Fruit fly (Drosophila melanogaster) whole organism, prepupa: ENCODE results near the gene CG13042.
A peak's percentile ranks its signal among the peaks of the same experiment; 100 is the strongest.

Experiments
- Blimp-1 ChIP-seq: fragments of 200-800 bp; sonication (Bioruptor generic); optimal IDR thresholded peaks from 3 replicates; lab custom pipeline; 2017; ENCODE audit warnings: missing biosample characterization, missing genetic modification characterization, mild to moderate bottlenecking, moderate library complexity, missing genetic modification reagents
- CG10669 ChIP-seq: fragments of 200-800 bp; sonication (Bioruptor generic); optimal IDR thresholded peaks from 3 replicates; lab custom pipeline; 2018; ENCODE audit warnings: missing biosample characterization, mild to moderate bottlenecking, missing genetic modification characterization, moderate library complexity
- CG11902 ChIP-seq: fragments of 200-800 bp; sonication (Bioruptor generic); optimal IDR thresholded peaks from 3 replicates; lab custom pipeline; 2016; ENCODE audit warnings: missing biosample characterization, missing genetic modification characterization
- CG15336 ChIP-seq: fragments of 200-800 bp; sonication (Bioruptor generic); IDR thresholded peaks from 2 replicates; pipeline ENCODE4 v1.3.6; 2022; ENCODE audit warnings: missing biosample characterization, missing genetic modification characterization
- CG1621 ChIP-seq: fragments of 200-800 bp; sonication (Bioruptor generic); optimal IDR thresholded peaks from 3 replicates; lab custom pipeline; 2018; ENCODE audit warnings: missing biosample characterization, mild to moderate bottlenecking, missing genetic modification characterization
- CG16779 ChIP-seq: fragments of 200-800 bp; sonication (Bioruptor generic); optimal IDR thresholded peaks from 3 replicates; lab custom pipeline; 2017; ENCODE audit warnings: missing biosample characterization, mild to moderate bottlenecking, missing genetic modification characterization
- CG3032 ChIP-seq: fragments of 200-800 bp; optimal IDR thresholded peaks from 2 replicates; lab custom pipeline; 2019; ENCODE audit warnings: missing biosample characterization, mild to moderate bottlenecking, missing genetic modification characterization, moderate library complexity
- CG31627 ChIP-seq: fragments of 200-800 bp; sonication (Bioruptor generic); optimal IDR thresholded peaks from 3 replicates; lab custom pipeline; 2016; ENCODE audit warnings: missing biosample characterization, missing genetic modification characterization
- CG34406 ChIP-seq: fragments of 200-800 bp; sonication (Bioruptor generic); optimal IDR thresholded peaks from 3 replicates; lab custom pipeline; 2016; ENCODE audit warnings: missing biosample characterization, missing genetic modification characterization
- CG3919 ChIP-seq: fragments of 200-800 bp; sonication (Bioruptor generic); optimal IDR thresholded peaks from 3 replicates; lab custom pipeline; 2016; ENCODE audit warnings: missing biosample characterization, missing genetic modification characterization
- CG6163 ChIP-seq: fragments of 200-800 bp; sonication (Bioruptor generic); IDR thresholded peaks from 3 replicates; pipeline ENCODE4 v1.3.6; 2022; ENCODE audit warnings: missing biosample characterization, missing genetic modification characterization
- CG6276 ChIP-seq: fragments of 200-800 bp; sonication (Bioruptor generic); optimal IDR thresholded peaks from 2 replicates; lab custom pipeline; 2017; ENCODE audit warnings: missing biosample characterization, mild to moderate bottlenecking, missing genetic modification characterization
- CG6792 ChIP-seq: fragments of 200-800 bp; sonication (Bioruptor generic); optimal IDR thresholded peaks from 3 replicates; lab custom pipeline; 2016; ENCODE audit warnings: missing biosample characterization, missing genetic modification characterization
- CG6808 ChIP-seq: fragments of 200-800 bp; sonication (Bioruptor generic); optimal IDR thresholded peaks from 3 replicates; lab custom pipeline; 2017; ENCODE audit warnings: missing biosample characterization, missing genetic modification characterization, mild to moderate bottlenecking, moderate library complexity, missing genetic modification reagents
- CG6854 ChIP-seq: fragments of 200-800 bp; sonication (Bioruptor generic); optimal IDR thresholded peaks from 2 replicates; lab custom pipeline; 2017; ENCODE audit warnings: missing biosample characterization, mild to moderate bottlenecking, missing genetic modification characterization
- CG8119 ChIP-seq: fragments of 200-800 bp; sonication (Bioruptor generic); IDR thresholded peaks from 3 replicates; pipeline ENCODE4 v1.3.6; 2022; ENCODE audit warnings: missing biosample characterization, missing genetic modification characterization
- CG8319 ChIP-seq: fragments of 200-800 bp; sonication (Bioruptor generic); optimal IDR thresholded peaks from 3 replicates; lab custom pipeline; 2016; ENCODE audit warnings: missing biosample characterization, missing genetic modification characterization
- Eip75B ChIP-seq: fragments of 200-800 bp; sonication (Bioruptor generic); optimal IDR thresholded peaks from 3 replicates; lab custom pipeline; 2016; ENCODE audit warnings: missing biosample characterization, missing genetic modification characterization
- Eip78C ChIP-seq: fragments of 200-800 bp; sonication (Bioruptor generic); peaks from one replicate; lab custom pipeline; 2016; ENCODE audit warnings: missing biosample characterization, missing genetic modification characterization
- Eip93F ChIP-seq: fragments of 200-800 bp; sonication (Bioruptor generic); optimal IDR thresholded peaks from 2 replicates; lab custom pipeline; 2016; ENCODE audit warnings: missing biosample characterization, mild to moderate bottlenecking, missing genetic modification characterization
- Ets96B ChIP-seq: fragments of 200-800 bp; optimal IDR thresholded peaks from 2 replicates; lab custom pipeline; 2019; ENCODE audit warnings: missing biosample characterization, mild to moderate bottlenecking, missing genetic modification characterization, moderate library complexity
- Hr4 ChIP-seq: fragments of 200-800 bp; sonication (Bioruptor generic); optimal IDR thresholded peaks from 3 replicates; lab custom pipeline; 2016; ENCODE audit warnings: missing biosample characterization, missing genetic modification characterization
- OdsH ChIP-seq: fragments of 200-800 bp; sonication (Bioruptor generic); optimal IDR thresholded peaks from 3 replicates; lab custom pipeline; 2016; ENCODE audit warnings: missing biosample characterization, missing genetic modification characterization
- Smox ChIP-seq: fragments of 200-800 bp; sonication (Bioruptor generic); optimal IDR thresholded peaks from 3 replicates; lab custom pipeline; 2016; ENCODE audit warnings: missing biosample characterization, missing genetic modification characterization
- Sox102F ChIP-seq: fragments of 200-800 bp; sonication (Bioruptor generic); optimal IDR thresholded peaks from 2 replicates; lab custom pipeline; 2016; ENCODE audit warnings: missing biosample characterization, mild to moderate bottlenecking, missing genetic modification characterization
- Sox14 ChIP-seq: fragments of 200-800 bp; sonication (Bioruptor generic); optimal IDR thresholded peaks from 3 replicates; lab custom pipeline; 2016; ENCODE audit warnings: missing biosample characterization, missing genetic modification characterization
- Sox15 ChIP-seq: fragments of 200-800 bp; sonication (Bioruptor generic); optimal IDR thresholded peaks from 3 replicates; lab custom pipeline; 2016; ENCODE audit warnings: missing biosample characterization, missing genetic modification characterization
- achi ChIP-seq: fragments of 200-800 bp; sonication (Bioruptor generic); optimal IDR thresholded peaks from 3 replicates; lab custom pipeline; 2016; ENCODE audit warnings: missing biosample characterization, missing genetic modification characterization
- acj6 ChIP-seq: fragments of 200-800 bp; sonication (Bioruptor generic); optimal IDR thresholded peaks from 3 replicates; lab custom pipeline; 2016; ENCODE audit warnings: missing biosample characterization, missing genetic modification characterization
- dac ChIP-seq: fragments of 200-800 bp; sonication (Bioruptor generic); optimal IDR thresholded peaks from 2 replicates; lab custom pipeline; 2017; ENCODE audit warnings: missing biosample characterization, mild to moderate bottlenecking, missing genetic modification characterization
- dsx ChIP-seq: fragments of 200-800 bp; optimal IDR thresholded peaks from 3 replicates; lab custom pipeline; 2019; ENCODE audit warnings: missing biosample characterization, mild to moderate bottlenecking, missing genetic modification characterization, moderate library complexity; ENCODE audit not compliant: poor library complexity, severe bottlenecking
- eg ChIP-seq: fragments of 200-800 bp; sonication (Bioruptor generic); IDR thresholded peaks from 3 replicates; pipeline ENCODE4 v1.3.6; 2022; ENCODE audit warnings: missing biosample characterization, missing genetic modification characterization
- esn ChIP-seq: fragments of 200-800 bp; sonication (Bioruptor generic); optimal IDR thresholded peaks from 2 replicates; lab custom pipeline; 2016; ENCODE audit warnings: missing biosample characterization, mild to moderate bottlenecking, missing genetic modification characterization, moderate library complexity
- fd59A ChIP-seq: fragments of 200-800 bp; sonication (Bioruptor generic); optimal IDR thresholded peaks from 2 replicates; lab custom pipeline; 2017; ENCODE audit warnings: missing biosample characterization, mild to moderate bottlenecking, missing genetic modification characterization, missing genetic modification reagents
- fd85E ChIP-seq: fragments of 200-800 bp; sonication (Bioruptor generic); optimal IDR thresholded peaks from 3 replicates; lab custom pipeline; 2016; ENCODE audit warnings: missing biosample characterization, missing genetic modification characterization
- lz ChIP-seq: fragments of 200-800 bp; sonication (Bioruptor generic); optimal IDR thresholded peaks from 3 replicates; lab custom pipeline; 2016; ENCODE audit warnings: missing biosample characterization, missing genetic modification characterization
- pdm3 ChIP-seq: fragments of 200-800 bp; sonication (Bioruptor generic); optimal IDR thresholded peaks from 3 replicates; lab custom pipeline; 2016; ENCODE audit warnings: missing biosample characterization, missing genetic modification characterization
- salr ChIP-seq, 2 experiments: fragments of 200-800 bp; sonication (Bioruptor generic); optimal IDR thresholded peaks; 3 replicates each; lab custom pipeline; 2016 to 2018; ENCODE audit warnings: missing biosample characterization in 2 of 2, missing genetic modification characterization in 2 of 2, mild to moderate bottlenecking in 1 of 2
- spab ChIP-seq: fragments of 200-800 bp; sonication (Bioruptor generic); optimal IDR thresholded peaks from 2 replicates; lab custom pipeline; 2017; ENCODE audit warnings: missing biosample characterization, mild to moderate bottlenecking, missing genetic modification characterization, missing genetic modification reagents
- svp ChIP-seq: fragments of 200-800 bp; sonication (Bioruptor generic); peaks from one replicate; lab custom pipeline; 2016; ENCODE audit warnings: missing biosample characterization, missing genetic modification characterization
- topi ChIP-seq: fragments of 200-800 bp; sonication (Bioruptor generic); optimal IDR thresholded peaks from 3 replicates; lab custom pipeline; 2016; ENCODE audit warnings: missing biosample characterization, missing genetic modification characterization
- vri ChIP-seq: fragments of 200-800 bp; sonication (Bioruptor generic); optimal IDR thresholded peaks from 3 replicates; lab custom pipeline; 2016; ENCODE audit warnings: missing biosample characterization, mild to moderate bottlenecking, missing genetic modification characterization

Gene CG13042

dm6 chr3L:16308380-16308779, at the start of gene CG13042:
CG13042 (minus strand) TSS chr3L:16308480.
- TF ChIP-seq eg (GFP tag; lab: Robert Waterston, UW) (no peak), Eip75B (GFP tag; lab: Kevin White, UChicago) (no peak), Hr4 (GFP tag; lab: Kevin White, UChicago) (no peak), Ets96B (tag; lab: Kevin White, UChicago) (no peak), esn (GFP tag; lab: Kevin White, UChicago) (no peak), CG3919 (no peak), spab (GFP tag; lab: Kevin White, UChicago) (no peak)

dm6 chr3L:16357860-16358259, 49.6 kb upstream of the CG13042 start:
- TF ChIP-seq Sox15 (GFP tag; lab: Kevin White, UChicago) (no peak), Smox (GFP tag; lab: Kevin White, UChicago) (no peak), Sox102F (GFP tag; lab: Kevin White, UChicago) (no peak), Blimp-1 (GFP tag; lab: Kevin White, UChicago) (no peak), CG6163 (no peak), fd59A (GFP tag; lab: Kevin White, UChicago) (no peak), acj6 (GFP tag; lab: Kevin White, UChicago) (no peak), salr (GFP tag; optimal IDR thresholded peaks at IDR 0.05; lab: Kevin White, UChicago) (peak in 1 of 2 experiments; percentile 40), CG31627 (GFP tag; lab: Kevin White, UChicago) (no peak), CG11902 (no peak), esn (GFP tag; lab: Kevin White, UChicago) (peak; percentile 14), lz (no peak), Eip93F (GFP tag; lab: Kevin White, UChicago) (no peak), Sox14 (GFP tag; lab: Kevin White, UChicago) (peak; percentile 4), achi (no peak), CG6808 (peak; percentile 38), OdsH (GFP tag; lab: Kevin White, UChicago) (no peak), CG3032 (tag; lab: Kevin White, UChicago) (no peak), Eip78C (GFP tag; lab: Kevin White, UChicago) (peak; percentile 78), fd85E (GFP tag; lab: Kevin White, UChicago) (no peak), topi (GFP tag; lab: Kevin White, UChicago) (no peak)

- TF ChIP-seq CG16779 (tag; lab: Kevin White, UChicago), result no peak
- no peak for TF ChIP-seq lz
- no peak for TF ChIP-seq CG8119
- peak; percentile 21 for TF ChIP-seq CG1621 (tag; lab: Kevin White, UChicago)
- TF ChIP-seq CG15336, result no peak
- no peak for TF ChIP-seq spab (GFP tag; lab: Kevin White, UChicago)
- TF ChIP-seq dsx (GFP tag; lab: Kevin White, UChicago), result no peak
- TF ChIP-seq vri (GFP tag; lab: Kevin White, UChicago), result peak; percentile 71
- TF ChIP-seq CG6276 (GFP tag; lab: Kevin White, UChicago), result no peak
- TF ChIP-seq pdm3 (GFP tag; lab: Kevin White, UChicago), result no peak
- no peak for TF ChIP-seq dac
- TF ChIP-seq CG6163, result 0 out of 3 replicates have a peak, but pooled peaks have one; percentile 25
- no peak for TF ChIP-seq CG10669 (GFP tag; lab: Kevin White, UChicago)
- no peak for TF ChIP-seq eg (GFP tag; lab: Robert Waterston, UW)
- no peak for TF ChIP-seq svp
- no peak for TF ChIP-seq Smox (GFP tag; lab: Kevin White, UChicago)
- TF ChIP-seq topi (GFP tag; lab: Kevin White, UChicago), result no peak
- TF ChIP-seq CG6854 (GFP tag; lab: Kevin White, UChicago), result no peak
- TF ChIP-seq CG3919, result no peak
- TF ChIP-seq esn (GFP tag; lab: Kevin White, UChicago), result no peak
- no peak for TF ChIP-seq Eip75B (GFP tag; lab: Kevin White, UChicago)
- TF ChIP-seq CG34406 (GFP tag; lab: Kevin White, UChicago), result no peak
- no peak for TF ChIP-seq CG6792 (GFP tag; lab: Kevin White, UChicago)
- no peak for TF ChIP-seq CG8319 (GFP tag; lab: Kevin White, UChicago)
- TF ChIP-seq Ets96B (tag; lab: Kevin White, UChicago), result no peak
- TF ChIP-seq CG11902, result no peak
Observed at dm6 chr3L:16357187-16357728, 49.0 kb upstream of the CG13042 start.
